Fruit fly (Drosophila melanogaster) S2 (cell line): Measurements from ENCODE around the gene Vps13D.

Experiments
- CG8478 ChIP-seq: fragments of >200 bp; optimal IDR thresholded peaks from 2 replicates; lab custom pipeline; 2018
- CTCF ChIP-seq, 2 experiments: fragments of >200 bp; optimal IDR thresholded peaks; 2 replicates each; lab custom pipeline; 2018

DNA sequence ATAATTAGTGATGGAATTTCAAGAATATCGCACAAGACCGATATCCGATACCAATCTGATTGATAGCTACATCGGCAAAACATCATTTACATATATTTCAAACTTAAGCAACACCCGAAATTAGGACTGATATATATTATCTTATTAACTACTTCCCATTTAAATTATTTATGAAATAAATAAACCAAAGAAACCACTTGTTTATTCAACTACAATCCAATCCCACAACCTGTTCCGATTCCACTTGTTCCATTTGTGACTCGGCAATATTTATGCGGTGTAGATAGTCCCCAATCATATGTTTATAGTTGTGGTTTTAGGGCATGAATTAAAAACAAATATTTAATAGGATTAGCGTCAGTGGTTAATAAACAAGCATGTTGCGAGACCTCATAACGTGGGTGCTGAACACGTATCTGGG lies at the start of gene Vps13D, which contains the start of gene CG10973:
- no peak for TF ChIP-seq CG8478
- TF ChIP-seq CTCF (optimal IDR thresholded peaks at IDR 0.05; lab: Kevin White, UChicago), result no peak
